Worm (Caenorhabditis elegans) whole organism, L2 larva: ENCODE measurements around the gene R11.3.
"Not testable (repeated sequence)": the region's sequence is repeated elsewhere in the genome, so short reads cannot be mapped to it uniquely, and the experiment has no call there.

Experiments
- C34F6.9 ChIP-seq: fragments of 150-350 bp; optimal IDR thresholded peaks from 2 replicates; lab custom pipeline; 2014; ENCODE audit warnings: missing biosample characterization, missing genetic modification characterization
- F13H6.1 ChIP-seq: sonication (generic microtip); optimal IDR thresholded peaks from 2 replicates; lab custom pipeline; 2016; ENCODE audit warnings: missing genetic modification characterization, missing compliant biosample characterization
- R02D3.7 ChIP-seq: fragments of 150-350 bp; optimal IDR thresholded peaks from 2 replicates; lab custom pipeline; 2014; ENCODE audit warnings: missing biosample characterization, missing genetic modification characterization
- Y55F3AM.14 ChIP-seq: fragments of 200-800 bp; sonication (Bioruptor generic); optimal IDR thresholded peaks from 2 replicates; lab custom pipeline; 2018; ENCODE audit warnings: mild to moderate bottlenecking, missing genetic modification characterization, missing compliant biosample characterization
- alr-1 ChIP-seq: fragments of 150-350 bp; optimal IDR thresholded peaks from 2 replicates; lab custom pipeline; 2014; ENCODE audit warnings: missing biosample characterization, missing genetic modification characterization
- aly-2 ChIP-seq: fragments of 150-350 bp; optimal IDR thresholded peaks from 2 replicates; lab custom pipeline; 2014; ENCODE audit warnings: missing biosample characterization, missing genetic modification characterization
- ama-1 ChIP-seq: fragments of 150-350 bp; optimal IDR thresholded peaks from 2 replicates; lab custom pipeline; 2018; ENCODE audit warnings: inconsistent platforms
- ceh-82 ChIP-seq: fragments of 150-350 bp; optimal IDR thresholded peaks from 2 replicates; lab custom pipeline; 2014; ENCODE audit warnings: missing biosample characterization, missing genetic modification characterization
- dmd-4 ChIP-seq: sonication (generic microtip); optimal IDR thresholded peaks from 2 replicates; lab custom pipeline; 2017; ENCODE audit warnings: missing biosample characterization, missing genetic modification characterization
- elt-1 ChIP-seq: fragments of 150-350 bp; optimal IDR thresholded peaks from 2 replicates; lab custom pipeline; 2014; ENCODE audit warnings: missing biosample characterization, missing genetic modification characterization
- fos-1 ChIP-seq: fragments of 150-350 bp; optimal IDR thresholded peaks from 2 replicates; lab custom pipeline; 2014; ENCODE audit warnings: missing biosample characterization, missing genetic modification characterization
- lin-39 ChIP-seq: fragments of 150-350 bp; optimal IDR thresholded peaks from 2 replicates; lab custom pipeline; 2014; ENCODE audit warnings: missing biosample characterization, missing genetic modification reagents, missing genetic modification characterization
- mab-5 ChIP-seq: fragments of 150-350 bp; optimal IDR thresholded peaks from 2 replicates; lab custom pipeline; 2014; ENCODE audit warnings: missing biosample characterization, missing genetic modification characterization
- mbf-1 ChIP-seq: sonication (generic microtip); optimal IDR thresholded peaks from 2 replicates; lab custom pipeline; 2017; ENCODE audit warnings: missing biosample characterization, missing genetic modification characterization
- mdl-1 ChIP-seq, 2 experiments: fragments of 150-350 bp in 1 of 2; sonication (generic microtip) in 1 of 2; optimal IDR thresholded peaks; 2 replicates each; lab custom pipeline; 2017; ENCODE audit warnings: missing biosample characterization in 2 of 2, missing genetic modification characterization in 2 of 2
- nhr-10 ChIP-seq: sonication (generic microtip); optimal IDR thresholded peaks from 2 replicates; lab custom pipeline; 2017; ENCODE audit warnings: missing biosample characterization, missing genetic modification characterization
- nhr-129 ChIP-seq: fragments of 150-350 bp; optimal IDR thresholded peaks from 2 replicates; lab custom pipeline; 2014; ENCODE audit warnings: missing biosample characterization, missing genetic modification characterization
- nhr-23 ChIP-seq: fragments of 150-350 bp; optimal IDR thresholded peaks from 2 replicates; lab custom pipeline; 2014; ENCODE audit warnings: missing biosample characterization, missing genetic modification reagents, missing genetic modification characterization
- nhr-237 ChIP-seq: fragments of 150-350 bp; optimal IDR thresholded peaks from 2 replicates; lab custom pipeline; 2014; ENCODE audit warnings: missing biosample characterization, missing genetic modification characterization
- nhr-25 ChIP-seq: fragments of 150-350 bp; sonication (generic microtip); optimal IDR thresholded peaks from 3 replicates; lab custom pipeline; 2014; ENCODE audit warnings: missing biosample characterization, missing genetic modification characterization
- nhr-6 ChIP-seq: fragments of 150-350 bp; optimal IDR thresholded peaks from 2 replicates; lab custom pipeline; 2014; ENCODE audit warnings: missing biosample characterization, missing genetic modification characterization
- nhr-77 ChIP-seq: fragments of 150-350 bp; optimal IDR thresholded peaks from 2 replicates; lab custom pipeline; 2014; ENCODE audit warnings: missing biosample characterization, missing genetic modification characterization
- peb-1 ChIP-seq: fragments of 150-350 bp; optimal IDR thresholded peaks from 2 replicates; lab custom pipeline; 2014; ENCODE audit warnings: missing biosample characterization, missing genetic modification characterization
- sma-3 ChIP-seq: sonication (generic microtip); optimal IDR thresholded peaks from 2 replicates; lab custom pipeline; 2016; ENCODE audit warnings: missing genetic modification reagents, missing genetic modification characterization, missing compliant biosample characterization
- snpc-4 ChIP-seq: fragments of 150-350 bp; optimal IDR thresholded peaks from 2 replicates; lab custom pipeline; 2014; ENCODE audit warnings: missing biosample characterization, missing genetic modification characterization
- unc-55 ChIP-seq: fragments of 150-350 bp; sonication (generic microtip); optimal IDR thresholded peaks from 3 replicates; lab custom pipeline; 2014; ENCODE audit warnings: missing biosample characterization, missing genetic modification reagents, missing genetic modification characterization
- unc-62 ChIP-seq: fragments of 150-350 bp; optimal IDR thresholded peaks from 2 replicates; lab custom pipeline; 2014; ENCODE audit warnings: missing biosample characterization, missing genetic modification reagents, missing genetic modification characterization
- zag-1 ChIP-seq: fragments of 150-350 bp; optimal IDR thresholded peaks from 2 replicates; lab custom pipeline; 2014; ENCODE audit warnings: missing biosample characterization, missing genetic modification characterization
- ztf-1 ChIP-seq: fragments of 200-800 bp; sonication (Bioruptor generic); conservative IDR thresholded peaks from 2 replicates; pipeline ENCODE4 v1.3.6; 2022; ENCODE audit warnings: missing genetic modification characterization, missing compliant biosample characterization
- ztf-11 ChIP-seq: sonication (generic microtip); optimal IDR thresholded peaks from 2 replicates; lab custom pipeline; 2017; ENCODE audit warnings: missing biosample characterization, missing genetic modification characterization
- ztf-4 ChIP-seq: fragments of 150-350 bp; optimal IDR thresholded peaks from 2 replicates; lab custom pipeline; 2014; ENCODE audit warnings: missing biosample characterization, missing genetic modification characterization

Gene R11.3

DNA sequence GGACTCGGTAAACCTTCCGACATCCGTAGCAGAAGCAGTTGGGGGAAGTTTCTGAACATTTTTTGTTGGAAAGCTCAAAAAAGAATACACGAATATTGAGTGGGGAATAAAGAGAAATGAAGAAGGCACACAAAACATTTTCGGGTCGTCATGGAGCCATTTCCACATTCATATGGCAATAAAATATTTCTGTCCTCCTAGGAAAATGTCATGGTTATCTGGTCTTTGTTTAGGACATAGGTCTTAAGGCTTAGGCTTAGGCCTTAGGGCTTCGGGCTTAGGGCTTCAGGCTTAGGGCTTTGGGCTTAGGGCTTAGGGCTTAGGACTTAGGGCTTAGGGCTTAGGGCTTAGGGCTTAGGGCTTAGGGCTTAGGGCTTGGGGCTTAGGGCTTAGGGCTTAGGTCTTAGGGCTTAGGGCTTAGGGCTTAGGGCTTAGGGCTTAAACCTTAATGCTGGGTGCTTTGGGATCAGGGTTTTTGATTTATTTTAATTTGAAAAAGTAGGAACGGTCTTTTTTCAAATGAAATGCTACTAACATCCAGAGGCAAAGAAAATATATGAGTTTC is at the start of gene R11.3:
Gene R11.3, minus strand, starts transcription at position 51 of the 565 bp plus-strand sequence.
- TF ChIP-seq zag-1 (tag; lab: Kevin White, UChicago) (no peak), nhr-10 (no peak), elt-1 (no peak), nhr-77 (tag; lab: Kevin White, UChicago) (no peak), ztf-11 (no peak), sma-3 (GFP tag; lab: Kevin White, UChicago) (no peak), mbf-1 (tag; lab: Kevin White, UChicago) (no peak), nhr-6 (tag; lab: Kevin White, UChicago) (no peak)

DNA sequence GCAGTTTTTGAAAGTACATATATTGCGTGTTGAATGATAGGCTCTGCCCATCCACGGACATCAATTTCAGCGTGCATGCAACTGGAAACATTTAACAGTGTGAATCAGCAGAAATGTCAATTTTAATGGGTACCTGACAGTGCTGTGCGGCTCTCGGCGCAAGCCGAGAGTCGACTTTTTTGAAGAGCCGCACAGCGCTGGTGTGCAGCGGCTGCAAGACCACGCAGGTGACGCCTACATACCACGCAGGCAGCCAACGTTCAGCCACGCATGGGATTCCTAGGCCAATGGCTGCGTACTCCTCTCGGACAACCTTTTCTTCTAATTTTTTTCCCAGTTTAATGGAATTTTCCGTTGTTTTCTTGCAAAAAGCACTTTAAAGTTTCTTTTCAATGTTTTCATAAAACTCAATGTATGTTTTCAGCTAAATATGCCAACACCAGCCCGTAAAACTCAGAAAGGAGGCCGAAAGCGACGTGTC is 45.8 kb upstream of the R11.3 start, which contains the start of gene W10G6.1:
Gene W10G6.1, plus strand, starts transcription at position 431 of the 481 bp plus-strand sequence.
- TF ChIP-seq aly-2 (tag; lab: Kevin White, UChicago) (no peak), nhr-23 (tag; lab: Kevin White, UChicago) (no peak), C34F6.9 (tag; lab: Kevin White, UChicago) (no peak), ama-1 (lab: Kevin White, UChicago) (no peak), R02D3.7 (no peak), sma-3 (GFP tag; lab: Kevin White, UChicago) (no peak), snpc-4 (tag; lab: Kevin White, UChicago) (no peak), peb-1 (no peak), mab-5 (no peak), ztf-4 (tag; lab: Kevin White, UChicago) (no peak), Y55F3AM.14 (GFP tag; lab: Kevin White, UChicago) (no peak), ceh-82 (tag; lab: Kevin White, UChicago) (no peak), fos-1 (tag; lab: Kevin White, UChicago) (no peak), nhr-10 (no peak), ztf-11 (no peak), mdl-1 (tag; optimal IDR thresholded peaks at IDR 0.05; lab: Kevin White, UChicago) (no peak), unc-62 (GFP tag; lab: Kevin White, UChicago) (no peak)

DNA sequence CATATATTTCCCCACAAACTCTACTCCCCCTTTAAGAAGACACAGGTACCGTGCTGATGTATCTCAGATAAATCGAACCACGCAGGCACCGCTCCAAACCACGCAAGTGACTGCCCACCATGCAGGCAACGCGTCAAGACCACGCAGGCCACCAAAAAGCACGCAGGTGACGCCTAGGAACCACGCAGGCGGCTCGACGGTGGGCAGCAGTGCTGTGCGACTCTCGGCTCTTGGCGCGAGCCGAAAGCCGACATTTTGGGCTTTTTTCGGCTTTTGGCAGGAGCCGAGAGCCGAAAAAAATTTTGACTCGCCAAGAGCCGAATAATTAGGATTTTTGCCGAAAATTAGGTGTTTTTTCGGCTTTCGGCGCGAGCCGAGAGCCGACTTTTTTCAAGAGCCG is 44.1 kb upstream of the R11.3 start:
- TF ChIP-seq unc-55 (GFP tag; lab: Kevin White, UChicago) (no peak), nhr-237 (tag; lab: Kevin White, UChicago) (no peak), F13H6.1 (tag; lab: Kevin White, UChicago) (no peak)

DNA sequence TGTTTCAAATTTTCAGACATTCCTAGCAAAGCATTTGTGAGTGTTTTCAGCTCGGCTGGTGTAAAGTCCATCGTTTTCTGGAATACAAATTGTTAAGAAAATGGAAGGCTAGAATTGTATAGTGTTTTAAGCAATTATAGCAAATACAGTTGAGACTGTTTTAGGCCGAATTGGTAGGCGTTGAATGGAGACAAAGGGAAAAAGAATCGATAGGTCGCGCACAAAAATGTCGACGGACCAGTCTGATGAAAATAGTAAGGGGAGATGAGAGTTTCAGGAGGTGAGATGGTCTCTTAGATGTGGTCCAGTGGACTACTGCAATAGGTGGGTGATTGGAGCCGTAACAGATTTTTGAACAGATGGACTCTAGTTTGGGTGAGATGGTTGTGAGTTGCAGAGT is 41.6 kb upstream of the R11.3 start:
- TF ChIP-seq ztf-1 (GFP tag; lab: Robert Waterston, UW) = no peak
- TF ChIP-seq ama-1 (lab: Kevin White, UChicago) = no peak
- TF ChIP-seq nhr-77 (tag; lab: Kevin White, UChicago) = no peak

DNA sequence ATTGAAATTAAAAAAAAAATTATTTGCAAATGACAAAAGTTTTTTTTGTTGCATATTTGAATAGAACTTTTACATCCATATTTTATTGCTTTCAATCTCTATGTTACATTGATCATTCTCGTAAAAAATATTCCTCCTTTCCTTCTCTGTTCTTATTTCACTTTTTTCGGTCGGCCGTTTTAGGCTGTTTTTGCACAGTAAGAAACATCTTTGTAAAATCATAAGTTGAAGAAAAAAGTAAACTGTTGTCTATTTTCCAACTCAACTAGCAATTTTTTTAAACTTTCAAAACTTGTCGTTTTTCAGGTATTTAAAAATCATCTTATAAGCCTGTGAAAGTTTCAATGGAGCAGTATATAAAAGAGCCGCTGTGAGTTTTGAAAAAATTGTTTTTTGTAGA is 29.6 kb upstream of the R11.3 start, which contains the start of gene F23A7.5:
Gene F23A7.5, plus strand, starts transcription at position 301 of the 400 bp plus-strand sequence.
- TF ChIP-seq nhr-25 (tag; lab: Kevin White, UChicago) (no peak), nhr-129 (tag; lab: Kevin White, UChicago) (no peak), lin-39 (tag; lab: Kevin White, UChicago) (no peak), mbf-1 (tag; lab: Kevin White, UChicago) (no peak), nhr-6 (tag; lab: Kevin White, UChicago) (no peak), zag-1 (tag; lab: Kevin White, UChicago) (no peak), alr-1 (tag; lab: Kevin White, UChicago) (no peak), unc-62 (GFP tag; lab: Kevin White, UChicago) (no peak), snpc-4 (tag; lab: Kevin White, UChicago) (no peak), nhr-10 (no peak), dmd-4 (no peak), C34F6.9 (tag; lab: Kevin White, UChicago) (no peak)

DNA sequence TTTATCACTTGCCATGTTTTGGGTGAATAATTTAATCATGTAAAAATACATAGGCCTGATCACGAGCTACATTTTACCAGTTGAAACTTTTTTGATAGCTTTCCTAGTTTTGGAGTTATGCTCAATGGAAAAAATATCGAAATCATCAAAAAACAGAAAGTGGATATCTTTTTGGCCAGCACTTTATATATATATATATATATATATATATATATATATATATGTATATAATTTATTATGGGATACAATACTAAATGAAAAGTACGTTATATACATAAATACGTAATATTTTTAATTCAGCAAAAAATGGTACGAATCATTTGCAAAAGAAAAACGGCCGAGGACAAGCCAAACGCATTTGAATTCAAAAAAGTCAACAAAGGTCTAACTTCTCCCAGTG is 20.7 kb upstream of the R11.3 start, which contains the start of gene F23A7.3:
Gene F23A7.3, plus strand, starts transcription at position 301 of the 400 bp plus-strand sequence.
- not testable (repeated sequence) for TF ChIP-seq ama-1 (lab: Kevin White, UChicago); nhr-25 (tag; lab: Kevin White, UChicago); F13H6.1 (tag; lab: Kevin White, UChicago)
- TF ChIP-seq, all 48 proteins: peak for 0; not testable (repeated sequence) for 48
